Fruit fly (Drosophila melanogaster) whole organism, prepupa: ENCODE results near the gene CG31516.

Source experiments
- Blimp-1 ChIP-seq: fragments of 200-800 bp; sonication (Bioruptor generic); optimal IDR thresholded peaks from 3 replicates; lab custom pipeline; 2017; ENCODE audit warnings: missing biosample characterization, missing genetic modification characterization, mild to moderate bottlenecking, moderate library complexity, missing genetic modification reagents
- CG11762 ChIP-seq: fragments of 200-800 bp; sonication (Bioruptor generic); optimal IDR thresholded peaks from 3 replicates; lab custom pipeline; 2016; ENCODE audit warnings: missing biosample characterization, missing genetic modification characterization; ENCODE audit not compliant: insufficient read depth
- CG11902 ChIP-seq: fragments of 200-800 bp; sonication (Bioruptor generic); optimal IDR thresholded peaks from 3 replicates; lab custom pipeline; 2016; ENCODE audit warnings: missing biosample characterization, missing genetic modification characterization
- CG15336 ChIP-seq: fragments of 200-800 bp; sonication (Bioruptor generic); IDR thresholded peaks from 2 replicates; pipeline ENCODE4 v1.3.6; 2022; ENCODE audit warnings: missing biosample characterization, missing genetic modification characterization
- CG1621 ChIP-seq: fragments of 200-800 bp; sonication (Bioruptor generic); optimal IDR thresholded peaks from 3 replicates; lab custom pipeline; 2018; ENCODE audit warnings: missing biosample characterization, mild to moderate bottlenecking, missing genetic modification characterization
- CG16779 ChIP-seq: fragments of 200-800 bp; sonication (Bioruptor generic); optimal IDR thresholded peaks from 3 replicates; lab custom pipeline; 2017; ENCODE audit warnings: missing biosample characterization, mild to moderate bottlenecking, missing genetic modification characterization
- CG3032 ChIP-seq: fragments of 200-800 bp; optimal IDR thresholded peaks from 2 replicates; lab custom pipeline; 2019; ENCODE audit warnings: missing biosample characterization, mild to moderate bottlenecking, missing genetic modification characterization, moderate library complexity
- CG31627 ChIP-seq: fragments of 200-800 bp; sonication (Bioruptor generic); optimal IDR thresholded peaks from 3 replicates; lab custom pipeline; 2016; ENCODE audit warnings: missing biosample characterization, missing genetic modification characterization
- CG32006 ChIP-seq: fragments of 200-800 bp; sonication (Bioruptor generic); optimal IDR thresholded peaks from 3 replicates; lab custom pipeline; 2017; ENCODE audit warnings: missing biosample characterization, mild to moderate bottlenecking, missing genetic modification characterization
- CG34406 ChIP-seq: fragments of 200-800 bp; sonication (Bioruptor generic); optimal IDR thresholded peaks from 3 replicates; lab custom pipeline; 2016; ENCODE audit warnings: missing biosample characterization, missing genetic modification characterization
- CG3919 ChIP-seq: fragments of 200-800 bp; sonication (Bioruptor generic); optimal IDR thresholded peaks from 3 replicates; lab custom pipeline; 2016; ENCODE audit warnings: missing biosample characterization, missing genetic modification characterization
- CG4318 ChIP-seq: fragments of 200-800 bp; sonication (Bioruptor generic); optimal IDR thresholded peaks from 3 replicates; lab custom pipeline; 2017; ENCODE audit warnings: missing biosample characterization, mild to moderate bottlenecking, missing genetic modification characterization
- CG6163 ChIP-seq: fragments of 200-800 bp; sonication (Bioruptor generic); IDR thresholded peaks from 3 replicates; pipeline ENCODE4 v1.3.6; 2022; ENCODE audit warnings: missing biosample characterization, missing genetic modification characterization
- CG6792 ChIP-seq: fragments of 200-800 bp; sonication (Bioruptor generic); optimal IDR thresholded peaks from 3 replicates; lab custom pipeline; 2016; ENCODE audit warnings: missing biosample characterization, missing genetic modification characterization
- CG6808 ChIP-seq: fragments of 200-800 bp; sonication (Bioruptor generic); optimal IDR thresholded peaks from 3 replicates; lab custom pipeline; 2017; ENCODE audit warnings: missing biosample characterization, missing genetic modification characterization, mild to moderate bottlenecking, moderate library complexity, missing genetic modification reagents
- CG6854 ChIP-seq: fragments of 200-800 bp; sonication (Bioruptor generic); optimal IDR thresholded peaks from 2 replicates; lab custom pipeline; 2017; ENCODE audit warnings: missing biosample characterization, mild to moderate bottlenecking, missing genetic modification characterization
- CG7368 ChIP-seq: fragments of 200-800 bp; sonication (Bioruptor generic); optimal IDR thresholded peaks from 3 replicates; lab custom pipeline; 2016; ENCODE audit warnings: missing biosample characterization, missing genetic modification characterization
- CG8119 ChIP-seq: fragments of 200-800 bp; sonication (Bioruptor generic); IDR thresholded peaks from 3 replicates; pipeline ENCODE4 v1.3.6; 2022; ENCODE audit warnings: missing biosample characterization, missing genetic modification characterization
- CG8319 ChIP-seq: fragments of 200-800 bp; sonication (Bioruptor generic); optimal IDR thresholded peaks from 3 replicates; lab custom pipeline; 2016; ENCODE audit warnings: missing biosample characterization, missing genetic modification characterization
- CG8632 ChIP-seq: fragments of 200-800 bp; sonication (Bioruptor generic); optimal IDR thresholded peaks from 3 replicates; lab custom pipeline; 2016; ENCODE audit warnings: missing biosample characterization, missing genetic modification characterization
- CG9139 ChIP-seq: fragments of 200-800 bp; sonication (Bioruptor generic); optimal IDR thresholded peaks from 3 replicates; lab custom pipeline; 2017; ENCODE audit warnings: missing biosample characterization, mild to moderate bottlenecking, missing genetic modification characterization
- Eip75B ChIP-seq: fragments of 200-800 bp; sonication (Bioruptor generic); optimal IDR thresholded peaks from 3 replicates; lab custom pipeline; 2016; ENCODE audit warnings: missing biosample characterization, missing genetic modification characterization
- Eip78C ChIP-seq: fragments of 200-800 bp; sonication (Bioruptor generic); peaks from one replicate; lab custom pipeline; 2016; ENCODE audit warnings: missing biosample characterization, missing genetic modification characterization
- Eip93F ChIP-seq: fragments of 200-800 bp; sonication (Bioruptor generic); optimal IDR thresholded peaks from 2 replicates; lab custom pipeline; 2016; ENCODE audit warnings: missing biosample characterization, mild to moderate bottlenecking, missing genetic modification characterization
- Ets21C ChIP-seq: fragments of 200-800 bp; sonication (Bioruptor generic); optimal IDR thresholded peaks from 3 replicates; lab custom pipeline; 2016; ENCODE audit warnings: missing biosample characterization, missing genetic modification characterization
- Ets96B ChIP-seq: fragments of 200-800 bp; optimal IDR thresholded peaks from 2 replicates; lab custom pipeline; 2019; ENCODE audit warnings: missing biosample characterization, mild to moderate bottlenecking, missing genetic modification characterization, moderate library complexity
- Hr38 ChIP-seq: sonication (Bioruptor generic); optimal IDR thresholded peaks from 2 replicates; lab custom pipeline; 2016; ENCODE audit warnings: missing biosample characterization, missing genetic modification characterization
- Hr39 ChIP-seq: fragments of 200-800 bp; sonication (Bioruptor generic); optimal IDR thresholded peaks from 2 replicates; lab custom pipeline; 2016; ENCODE audit warnings: missing biosample characterization, missing genetic modification characterization
- Hr4 ChIP-seq: fragments of 200-800 bp; sonication (Bioruptor generic); optimal IDR thresholded peaks from 3 replicates; lab custom pipeline; 2016; ENCODE audit warnings: missing biosample characterization, missing genetic modification characterization
- Lpt ChIP-seq: fragments of 200-800 bp; sonication (Bioruptor generic); optimal IDR thresholded peaks from 3 replicates; lab custom pipeline; 2016; ENCODE audit warnings: missing biosample characterization, missing genetic modification characterization
- Smox ChIP-seq: fragments of 200-800 bp; sonication (Bioruptor generic); optimal IDR thresholded peaks from 3 replicates; lab custom pipeline; 2016; ENCODE audit warnings: missing biosample characterization, missing genetic modification characterization
- Sox102F ChIP-seq: fragments of 200-800 bp; sonication (Bioruptor generic); optimal IDR thresholded peaks from 2 replicates; lab custom pipeline; 2016; ENCODE audit warnings: missing biosample characterization, mild to moderate bottlenecking, missing genetic modification characterization
- achi ChIP-seq: fragments of 200-800 bp; sonication (Bioruptor generic); optimal IDR thresholded peaks from 3 replicates; lab custom pipeline; 2016; ENCODE audit warnings: missing biosample characterization, missing genetic modification characterization
- dsx ChIP-seq: fragments of 200-800 bp; optimal IDR thresholded peaks from 3 replicates; lab custom pipeline; 2019; ENCODE audit warnings: missing biosample characterization, mild to moderate bottlenecking, missing genetic modification characterization, moderate library complexity; ENCODE audit not compliant: poor library complexity, severe bottlenecking
- esn ChIP-seq: fragments of 200-800 bp; sonication (Bioruptor generic); optimal IDR thresholded peaks from 2 replicates; lab custom pipeline; 2016; ENCODE audit warnings: missing biosample characterization, mild to moderate bottlenecking, missing genetic modification characterization, moderate library complexity
- fd59A ChIP-seq: fragments of 200-800 bp; sonication (Bioruptor generic); optimal IDR thresholded peaks from 2 replicates; lab custom pipeline; 2017; ENCODE audit warnings: missing biosample characterization, mild to moderate bottlenecking, missing genetic modification characterization, missing genetic modification reagents
- fd85E ChIP-seq: fragments of 200-800 bp; sonication (Bioruptor generic); optimal IDR thresholded peaks from 3 replicates; lab custom pipeline; 2016; ENCODE audit warnings: missing biosample characterization, missing genetic modification characterization
- fkh ChIP-seq: fragments of 200-800 bp; sonication (Bioruptor generic); optimal IDR thresholded peaks from 3 replicates; lab custom pipeline; 2017; ENCODE audit warnings: missing biosample characterization, mild to moderate bottlenecking, missing genetic modification characterization, moderate library complexity
- lz ChIP-seq: fragments of 200-800 bp; sonication (Bioruptor generic); optimal IDR thresholded peaks from 3 replicates; lab custom pipeline; 2016; ENCODE audit warnings: missing biosample characterization, missing genetic modification characterization
- salr ChIP-seq, 2 experiments: fragments of 200-800 bp; sonication (Bioruptor generic); optimal IDR thresholded peaks; 3 replicates each; lab custom pipeline; 2016 to 2018; ENCODE audit warnings: missing biosample characterization in 2 of 2, missing genetic modification characterization in 2 of 2, mild to moderate bottlenecking in 1 of 2
- ss ChIP-seq, 2 experiments: fragments of 200-800 bp; sonication (Bioruptor generic); optimal IDR thresholded peaks; 2 replicates in 1 of 2; 3 replicates in 1 of 2; lab custom pipeline; 2017 to 2018; ENCODE audit warnings: mild to moderate bottlenecking in 2 of 2, missing biosample characterization in 2 of 2, missing genetic modification characterization in 2 of 2, moderate library complexity in 1 of 2
- svp ChIP-seq: fragments of 200-800 bp; sonication (Bioruptor generic); peaks from one replicate; lab custom pipeline; 2016; ENCODE audit warnings: missing biosample characterization, missing genetic modification characterization
- vri ChIP-seq: fragments of 200-800 bp; sonication (Bioruptor generic); optimal IDR thresholded peaks from 3 replicates; lab custom pipeline; 2016; ENCODE audit warnings: missing biosample characterization, mild to moderate bottlenecking, missing genetic modification characterization

Gene CG31516

dm6 chr3R:4249947-4250346, 30.0 kb upstream of the CG31516 start:
- TF ChIP-seq fd85E (GFP tag; lab: Kevin White, UChicago) (no peak), Hr4 (GFP tag; lab: Kevin White, UChicago) (no peak), lz (GFP tag; lab: Kevin White, UChicago) (no peak), CG3032 (tag; lab: Kevin White, UChicago) (no peak), Eip75B (no peak), CG9139 (GFP tag; lab: Kevin White, UChicago) (no peak), CG11762 (GFP tag; lab: Kevin White, UChicago) (no peak), CG6792 (GFP tag; lab: Kevin White, UChicago) (no peak), CG34406 (GFP tag; lab: Kevin White, UChicago) (no peak), CG6808 (GFP tag; lab: Kevin White, UChicago) (no peak), Hr38 (GFP tag; lab: Kevin White, UChicago) (no peak), salr (GFP tag; optimal IDR thresholded peaks at IDR 0.05; lab: Kevin White, UChicago) (no peak), CG7368 (GFP tag; lab: Kevin White, UChicago) (no peak), Ets96B (tag; lab: Kevin White, UChicago) (no peak), CG16779 (tag; lab: Kevin White, UChicago) (no peak), CG31627 (GFP tag; lab: Kevin White, UChicago) (no peak), Eip78C (no peak), Hr39 (GFP tag; lab: Kevin White, UChicago) (no peak), CG3919 (GFP tag; lab: Kevin White, UChicago) (no peak)

dm6 chr3R:4246578-4247070, 26.7 kb upstream of the CG31516 start, which contains the start of gene TwdlF:
TwdlF (plus strand) TSS chr3R:4247020.
- TF ChIP-seq CG15336 (no peak), esn (no peak), CG9139 (GFP tag; lab: Kevin White, UChicago) (no peak), ss (GFP tag; optimal IDR thresholded peaks at IDR 0.05; lab: Kevin White, UChicago) (no peak), CG34406 (GFP tag; lab: Kevin White, UChicago) (no peak), Smox (no peak), svp (GFP tag; lab: Kevin White, UChicago) (no peak), fkh (GFP tag; lab: Kevin White, UChicago) (no peak), CG3919 (GFP tag; lab: Kevin White, UChicago) (no peak), Hr4 (GFP tag; lab: Kevin White, UChicago) (no peak), dsx (GFP tag; lab: Kevin White, UChicago) (no peak), CG6792 (GFP tag; lab: Kevin White, UChicago) (no peak), Eip93F (GFP tag; lab: Kevin White, UChicago) (no peak), fd85E (GFP tag; lab: Kevin White, UChicago) (no peak), CG6854 (GFP tag; lab: Kevin White, UChicago) (no peak), vri (GFP tag; lab: Kevin White, UChicago) (no peak)
- TF ChIP-seq, all 60 proteins: peak for 0

dm6 chr3R:4243096-4243940, 23.4 kb upstream of the CG31516 start, which contains the start of gene CG34305:
CG34305 (minus strand) TSS chr3R:4243146.
- no peak for TF ChIP-seq Lpt
- TF ChIP-seq CG1621 (tag; lab: Kevin White, UChicago): no peak
- TF ChIP-seq CG11902 (GFP tag; lab: Kevin White, UChicago): peak; percentile 9
- peak; percentile 28 for TF ChIP-seq Sox102F (GFP tag; lab: Kevin White, UChicago)
- peak; percentile 13 for TF ChIP-seq CG8632 (GFP tag; lab: Kevin White, UChicago)
- TF ChIP-seq CG9139 (GFP tag; lab: Kevin White, UChicago): no peak
- TF ChIP-seq CG16779 (tag; lab: Kevin White, UChicago): no peak
- TF ChIP-seq CG6854 (GFP tag; lab: Kevin White, UChicago): no peak
- TF ChIP-seq Smox: peak; percentile 39
- TF ChIP-seq achi (GFP tag; lab: Kevin White, UChicago): peak; percentile 15
- TF ChIP-seq CG3032 (tag; lab: Kevin White, UChicago): no peak
- peak; percentile 35 for TF ChIP-seq CG6792 (GFP tag; lab: Kevin White, UChicago)
- TF ChIP-seq Eip75B: peak; percentile 3
- peak; percentile 14 for TF ChIP-seq Ets21C (GFP tag; lab: Kevin White, UChicago)
- no peak for TF ChIP-seq CG32006
- peak; percentile 20 for TF ChIP-seq CG31627 (GFP tag; lab: Kevin White, UChicago)
- TF ChIP-seq fkh (GFP tag; lab: Kevin White, UChicago): no peak
- peak; percentile 25 for TF ChIP-seq CG8319
- TF ChIP-seq fd59A (GFP tag; lab: Kevin White, UChicago): no peak
- no peak for TF ChIP-seq CG4318 (GFP tag; lab: Kevin White, UChicago)
- TF ChIP-seq Hr39 (GFP tag; lab: Kevin White, UChicago): peak; percentile 46
- TF ChIP-seq CG15336: no peak
- no peak for TF ChIP-seq CG6163
- peak; percentile 65 for TF ChIP-seq esn
- no peak for TF ChIP-seq CG8119 (GFP tag; lab: Robert Waterston, UW)
- TF ChIP-seq Blimp-1 (GFP tag; lab: Kevin White, UChicago): no peak
